Worm (Caenorhabditis elegans): ENCODE data around the gene ugt-37.

ugt-37 gene

DNA sequence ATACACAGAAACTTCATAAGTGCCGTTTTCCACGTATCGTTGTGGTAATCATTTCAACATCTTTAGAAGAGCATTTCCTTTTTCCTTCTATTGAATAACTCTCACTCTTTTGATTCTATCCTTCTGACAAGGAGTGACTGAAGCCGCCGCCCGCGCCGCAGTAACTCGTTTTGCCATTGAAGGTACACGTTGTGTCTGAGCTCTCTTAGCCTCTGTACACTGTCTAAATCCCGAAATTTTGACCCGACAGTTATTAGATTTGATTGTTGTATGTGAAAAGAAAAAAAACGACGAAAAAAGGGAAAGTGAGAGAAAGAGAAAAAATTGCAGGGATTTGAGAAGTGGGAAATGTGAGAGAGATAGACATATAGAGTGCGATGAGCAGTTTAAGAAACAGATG is 33.8 kb downstream of the ugt-37 start (continued):
- TF ChIP-seq nhr-237 (tag; optimal IDR thresholded peaks at IDR 0.05) (no peak), F16B12.6 (tag; optimal IDR thresholded peaks at IDR 0.05) (no peak), tlp-1 (tag; optimal IDR thresholded peaks at IDR 0.05) (no peak)

DNA sequence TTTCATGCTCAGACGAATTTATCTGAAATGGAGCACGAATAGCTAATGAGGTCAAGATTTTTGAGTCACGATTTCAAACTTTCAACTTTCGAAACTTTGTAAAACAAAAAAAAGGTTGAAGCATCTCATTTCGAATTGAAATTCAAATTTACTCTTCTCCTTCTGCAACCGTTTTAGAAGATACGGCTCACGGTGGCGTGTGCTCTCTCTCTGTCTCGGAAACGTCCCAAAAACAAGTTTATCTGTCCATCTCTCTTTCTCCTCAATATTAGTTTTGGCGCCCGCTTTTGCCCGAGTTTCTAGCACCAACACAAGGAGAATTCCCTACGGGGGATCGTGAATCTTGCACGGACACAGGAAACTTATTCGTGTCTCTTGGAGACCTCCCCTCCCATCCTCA is 34.7 kb downstream of the ugt-37 start:
- TF ChIP-seq alr-1 (tag; optimal IDR thresholded peaks at IDR 0.05; ENCODE audit: borderline replicate concordance) = no peak
- TF ChIP-seq lin-35 (GFP tag; optimal IDR thresholded peaks at IDR 0.05) = no peak
- TF ChIP-seq lin-14 (GFP tag; optimal IDR thresholded peaks at IDR 0.05) = peak; percentile 26
- TF ChIP-seq fkh-10 (GFP tag; optimal IDR thresholded peaks at IDR 0.05) = peak; percentile 55

DNA sequence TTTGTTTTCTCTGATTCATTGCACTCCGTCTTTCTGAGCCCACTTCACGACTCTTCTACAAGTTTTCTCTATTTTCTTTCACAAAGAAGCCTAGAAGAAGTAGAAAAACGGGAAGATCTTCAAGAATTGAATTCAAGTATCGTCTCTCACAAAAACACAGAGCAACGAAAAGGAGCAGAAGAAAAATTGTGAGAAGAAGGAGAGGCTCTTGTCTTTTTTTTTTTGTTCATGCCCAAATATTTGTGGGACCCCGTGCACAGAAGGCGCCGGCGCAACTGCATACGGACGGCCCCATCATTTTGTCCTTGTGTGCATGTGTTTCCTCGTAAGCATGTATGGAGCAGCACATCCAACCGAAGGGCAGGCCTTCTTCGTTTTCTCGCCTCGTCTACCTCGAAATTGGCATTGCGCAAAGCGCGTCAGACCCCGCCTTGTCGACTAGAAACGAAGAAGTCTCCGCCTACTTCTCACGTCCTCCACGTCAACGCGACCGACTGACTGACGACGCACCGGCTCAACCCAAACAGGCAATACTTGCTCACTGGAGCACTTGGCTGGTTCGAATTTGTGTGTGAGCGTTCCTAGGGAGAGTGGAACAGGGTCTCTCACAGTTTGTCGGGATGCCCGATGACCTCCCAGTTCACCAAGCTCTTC is 38.5 kb downstream of the ugt-37 start:
- no peak for TF ChIP-seq unc-130 (tag; optimal IDR thresholded peaks at IDR 0.05)
- TF ChIP-seq nhr-76 (tag; optimal IDR thresholded peaks at IDR 0.05) = no peak
- TF ChIP-seq lin-14 (GFP tag; optimal IDR thresholded peaks at IDR 0.05) = peak; percentile 44
- TF ChIP-seq zip-4 (GFP tag; optimal IDR thresholded peaks at IDR 0.05) = no peak
- TF ChIP-seq swsn-7 (tag; optimal IDR thresholded peaks at IDR 0.05) = no peak
- peak; percentile 60 for TF ChIP-seq fkh-10 (GFP tag; optimal IDR thresholded peaks at IDR 0.05)

DNA sequence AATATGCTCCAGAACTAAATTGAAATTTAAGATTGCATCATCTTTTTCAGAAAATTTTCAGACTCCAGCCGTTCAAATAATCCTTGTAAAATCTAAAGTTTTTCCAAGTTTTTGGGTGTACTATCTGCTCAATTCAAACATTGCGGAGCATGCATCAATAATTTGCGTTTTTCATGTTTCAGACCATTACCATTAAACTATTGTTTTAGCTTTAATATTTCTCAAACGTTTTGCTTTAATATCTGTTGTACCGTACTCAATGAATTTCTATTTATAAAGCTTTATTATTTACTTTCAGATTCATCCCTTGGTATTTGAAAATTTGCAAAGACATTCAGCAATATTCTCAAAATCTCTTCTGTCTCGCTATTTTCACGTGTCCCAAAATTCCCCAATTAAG is 41.9 kb downstream of the ugt-37 start, which contains the start of gene odr-2:
Gene odr-2 (plus strand): TSS at position 301 of the 400 bp plus-strand sequence.
- TF ChIP-seq pax-3 (tag; optimal IDR thresholded peaks at IDR 0.05) = no peak
- no peak for TF ChIP-seq ceh-82 (tag; optimal IDR thresholded peaks at IDR 0.05)
- no peak for TF ChIP-seq dsc-1 (tag; optimal IDR thresholded peaks at IDR 0.05)
- TF ChIP-seq fos-1 (tag; optimal IDR thresholded peaks at IDR 0.05) = no peak
- no peak for TF ChIP-seq aly-2 (tag; optimal IDR thresholded peaks at IDR 0.05)
- no peak for TF ChIP-seq nhr-77 (tag; optimal IDR thresholded peaks at IDR 0.05)
- TF ChIP-seq hlh-4 (tag; optimal IDR thresholded peaks at IDR 0.05) = no peak
- TF ChIP-seq lsy-2 (tag; optimal IDR thresholded peaks at IDR 0.05) = no peak

DNA sequence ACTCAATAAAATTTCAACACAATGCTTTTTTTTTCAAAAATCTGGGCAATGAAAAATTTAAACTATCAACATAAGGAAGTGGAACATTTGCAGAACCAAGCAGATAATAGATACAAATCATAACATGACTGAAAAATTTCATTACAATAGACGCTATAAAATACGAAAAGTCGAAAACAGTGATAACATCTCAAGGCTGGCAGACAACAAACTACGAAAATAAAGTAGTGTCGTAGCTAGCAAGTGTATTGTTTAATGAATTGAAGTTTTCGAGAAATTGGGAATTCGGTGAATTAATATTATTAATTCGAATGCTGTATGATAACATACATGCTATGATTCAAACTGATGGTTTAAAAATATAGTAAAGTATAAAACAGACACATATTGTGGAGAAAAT is 48.3 kb downstream of the ugt-37 start:
- TF ChIP-seq pag-3 (tag; optimal IDR thresholded peaks at IDR 0.05; ENCODE audit: borderline replicate concordance, insufficient read depth) (no peak), efl-1 (optimal IDR thresholded peaks at IDR 0.05) (no peak), efl-1 (GFP tag; optimal IDR thresholded peaks at IDR 0.05 in 1 of 2) (peak in 1 of 2 experiments; percentile 6)

ce11 chrV:7096129-7096730 is 48.9 kb downstream of the ugt-37 start:
- TF ChIP-seq lin-14 (GFP tag; optimal IDR thresholded peaks at IDR 0.05) = no peak
- no peak for TF ChIP-seq lin-39 (tag; optimal IDR thresholded peaks at IDR 0.05)
- TF ChIP-seq efl-1 (optimal IDR thresholded peaks at IDR 0.05) = no peak
- peak in 1 of 2 experiments; percentile 91 for TF ChIP-seq efl-1 (GFP tag; optimal IDR thresholded peaks at IDR 0.05 in 1 of 2)

DNA sequence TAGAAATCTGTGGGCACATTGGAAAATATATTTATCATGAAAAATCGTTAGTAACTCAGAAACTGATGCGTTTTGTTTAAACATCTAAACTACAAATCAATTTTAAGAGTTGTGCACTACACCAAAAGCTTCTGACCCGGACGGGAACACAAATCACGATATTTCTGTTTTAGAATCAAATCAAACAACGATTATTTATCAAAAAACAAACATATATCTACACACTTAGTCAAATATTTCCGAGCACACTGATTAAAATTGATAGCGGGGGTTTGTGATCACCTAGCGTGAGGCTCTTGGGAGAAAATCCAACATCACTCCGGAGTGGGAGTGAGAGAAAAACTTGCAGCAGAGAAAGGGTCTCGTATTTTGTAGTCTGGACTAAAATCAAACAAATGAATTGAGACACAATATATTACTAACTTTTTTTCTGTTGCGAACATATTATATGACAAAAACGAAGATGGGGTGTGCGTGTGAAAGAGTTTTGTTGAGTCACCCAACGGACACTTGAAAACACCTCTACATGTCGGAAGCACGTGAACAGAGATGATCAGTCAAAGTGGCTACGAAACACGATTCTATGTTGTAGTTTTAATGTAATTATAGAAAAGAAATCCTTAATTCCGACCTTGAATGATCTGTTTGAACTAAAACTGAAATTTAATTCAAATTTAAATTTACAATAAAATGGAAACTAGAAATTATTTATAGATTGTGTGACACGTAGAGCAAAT is 49.7 kb downstream of the ugt-37 start:
- TF ChIP-seq nhr-90 (tag; optimal IDR thresholded peaks at IDR 0.05; ENCODE audit: poor library complexity) (no peak), pag-3 (tag; optimal IDR thresholded peaks at IDR 0.05; ENCODE audit: borderline replicate concordance, insufficient read depth) (no peak), aha-1 (tag; optimal IDR thresholded peaks at IDR 0.05) (no peak), ceh-82 (tag; optimal IDR thresholded peaks at IDR 0.05) (no peak), egl-27 (tag; optimal IDR thresholded peaks at IDR 0.05) (no peak), C16A3.4 (tag; optimal IDR thresholded peaks at IDR 0.05) (no peak), elt-2 (tag; optimal IDR thresholded peaks at IDR 0.05) (peak; percentile 67), mep-1 (tag; optimal IDR thresholded peaks at IDR 0.05) (no peak), egl-13 (tag; optimal IDR thresholded peaks at IDR 0.05) (no peak), unc-62 (GFP tag; optimal IDR thresholded peaks at IDR 0.05) (no peak), skn-1 (tag; optimal IDR thresholded peaks at IDR 0.05) (no peak), lin-14 (GFP tag; optimal IDR thresholded peaks at IDR 0.05) (peak; percentile 15), C34B4.2 (tag; optimal IDR thresholded peaks at IDR 0.05) (no peak), dsc-1 (tag; optimal IDR thresholded peaks at IDR 0.05) (peak; percentile 14), tbx-2 (tag; optimal IDR thresholded peaks at IDR 0.05) (no peak), nhr-85 (tag) (peak; percentile 71), nhr-84 (tag; optimal IDR thresholded peaks at IDR 0.05) (no peak), hlh-4 (tag; optimal IDR thresholded peaks at IDR 0.05) (no peak), nhr-77 (tag; optimal IDR thresholded peaks at IDR 0.05) (no peak), vab-15 (tag; optimal IDR thresholded peaks at IDR 0.05) (no peak), sptf-1 (tag; optimal IDR thresholded peaks at IDR 0.05) (no peak)

Data from whole organism, L1 larva.